Worm (Caenorhabditis elegans): ENCODE data around the gene Y41D4B.6.
"Not testable (repeated sequence)": the region's sequence is repeated elsewhere in the genome, so short reads cannot be mapped to it uniquely, and the experiment has no call there.

DNA sequence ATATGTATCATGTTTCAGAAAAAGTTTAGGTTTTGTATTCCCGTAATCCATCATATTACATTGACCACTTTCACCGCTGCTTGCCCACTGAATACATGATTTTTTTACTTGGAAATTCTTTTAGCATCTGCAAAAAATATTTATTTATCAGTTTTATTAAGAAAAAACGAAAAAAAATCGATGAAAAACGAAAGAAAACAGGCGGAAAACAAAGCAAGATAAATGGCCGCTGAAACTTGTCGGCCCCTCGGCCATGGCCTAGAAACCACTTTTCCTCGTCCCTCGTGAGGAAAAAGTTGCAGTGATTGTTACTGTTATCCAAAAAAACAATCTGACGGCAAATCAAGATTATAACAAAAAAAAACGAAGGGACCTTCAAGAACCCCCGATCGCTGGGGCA, 23.6 kb upstream of the Y41D4B.6 start, which contains the start of gene dsl-3:
- not testable (repeated sequence) for TF ChIP-seq ceh-13 (GFP tag; optimal IDR thresholded peaks at IDR 0.05); ama-1 (optimal IDR thresholded peaks at IDR 0.05); pes-1 (GFP tag; IDR thresholded peaks at IDR 0.05); tbx-11 (GFP tag; IDR thresholded peaks at IDR 0.05); F13C5.2 (tag; optimal IDR thresholded peaks at IDR 0.05); hmbx-1 (tag; optimal IDR thresholded peaks at IDR 0.05)

Data from whole organism, early embryonic.